In the genomic region with DNA sequence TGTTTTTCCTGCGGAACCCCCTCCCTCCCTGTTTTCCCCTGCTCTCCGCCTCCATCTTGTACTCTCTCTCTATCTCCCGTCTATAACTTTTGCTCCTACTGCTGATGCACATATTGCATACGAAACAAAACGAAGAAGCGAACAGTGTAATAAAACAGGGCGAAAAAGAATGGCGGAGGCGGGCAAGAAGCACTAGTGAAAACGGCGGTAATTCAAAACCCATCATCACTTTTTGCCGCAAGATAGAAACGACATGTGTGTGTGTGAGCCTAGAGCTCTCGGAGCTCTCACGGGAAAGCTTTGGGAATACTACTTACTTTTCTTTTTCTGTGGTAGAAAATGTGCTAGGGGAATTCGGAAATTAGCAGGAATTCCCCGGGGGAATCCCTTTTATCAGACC, we compare ENCODE assay signal across 2 worm cellular contexts.
TF ChIP-seq lines count a peak whose summit lies in the region.

No protein-coding gene starts in this region.

TF ChIP-seq in whole organism, L4 larva, 104 proteins besides CTCF, POLR2A, EP300 and RAD21:
- TF ChIP-seq zag-1 (tag; optimal IDR thresholded peaks at IDR 0.05; lab: Kevin White, UChicago) (no peak), unc-62 (GFP tag; optimal IDR thresholded peaks at IDR 0.05 in 1 of 2; lab: Kevin White, UChicago) (peak in 1 of 2 experiments; percentile 91), unc-62 (tag; optimal IDR thresholded peaks at IDR 0.05; lab: Kevin White, UChicago) (no peak), hlh-11 (tag; optimal IDR thresholded peaks at IDR 0.05; lab: Kevin White, UChicago) (peak; percentile 13)
TF ChIP-seq in whole organism, L4 larva: peak in this region for 2.

TF ChIP-seq in whole organism, late embryonic, 69 proteins besides CTCF, POLR2A, EP300 and RAD21:
- no peak for TF ChIP-seq nhr-11 (tag; optimal IDR thresholded peaks at IDR 0.05; lab: Kevin White, UChicago)
- TF ChIP-seq ceh-34 (tag; optimal IDR thresholded peaks at IDR 0.05; lab: Kevin White, UChicago): peak; percentile 56
- no peak for TF ChIP-seq hlh-8 (tag; optimal IDR thresholded peaks at IDR 0.05; lab: Kevin White, UChicago)
- TF ChIP-seq ceh-2 (tag; optimal IDR thresholded peaks at IDR 0.05; lab: Kevin White, UChicago): no peak
- TF ChIP-seq ceh-18 (tag; optimal IDR thresholded peaks at IDR 0.05; lab: Kevin White, UChicago): peak; percentile 7
- no peak for TF ChIP-seq eyg-1 (tag; optimal IDR thresholded peaks at IDR 0.05; lab: Kevin White, UChicago)
- no peak for TF ChIP-seq ets-4 (tag; optimal IDR thresholded peaks at IDR 0.05; lab: Kevin White, UChicago)
- TF ChIP-seq ceh-19 (GFP tag; optimal IDR thresholded peaks at IDR 0.05; lab: Kevin White, UChicago): no peak
- TF ChIP-seq C38D4.7 (GFP tag; optimal IDR thresholded peaks at IDR 0.05; lab: Kevin White, UChicago): no peak
- TF ChIP-seq F13H6.1 (tag; optimal IDR thresholded peaks at IDR 0.05; lab: Kevin White, UChicago): no peak
- no peak for TF ChIP-seq fax-1 (tag; optimal IDR thresholded peaks at IDR 0.05; lab: Kevin White, UChicago)
- no peak for TF ChIP-seq unc-42 (tag; optimal IDR thresholded peaks at IDR 0.05; lab: Kevin White, UChicago)
- no peak for TF ChIP-seq sox-4 (tag; optimal IDR thresholded peaks at IDR 0.05; lab: Kevin White, UChicago)
- TF ChIP-seq T23F11.4 (GFP tag; optimal IDR thresholded peaks at IDR 0.05; lab: Kevin White, UChicago): no peak
- TF ChIP-seq pha-2 (tag; optimal IDR thresholded peaks at IDR 0.05; lab: Kevin White, UChicago): no peak
